Worm (Caenorhabditis elegans) whole organism, L1 larva: ENCODE results near the gene F52C9.5.
A peak's percentile ranks its signal among the peaks of the same experiment; 100 is the strongest.

Experiments used
- C04F5.9 ChIP-seq: sonication (generic microtip); optimal IDR thresholded peaks from 2 replicates; lab custom pipeline; 2016; ENCODE audit warnings: missing genetic modification characterization, missing compliant biosample characterization
- C16A3.4 ChIP-seq: fragments of 150-350 bp; optimal IDR thresholded peaks from 2 replicates; lab custom pipeline; 2014; ENCODE audit warnings: missing biosample characterization, missing genetic modification characterization
- C34B4.2 ChIP-seq: sonication (generic microtip); optimal IDR thresholded peaks from 2 replicates; lab custom pipeline; 2017; ENCODE audit warnings: mild to moderate bottlenecking, missing genetic modification characterization, missing compliant biosample characterization
- F16B12.6 ChIP-seq: fragments of 150-350 bp; optimal IDR thresholded peaks from 2 replicates; lab custom pipeline; 2014; ENCODE audit warnings: missing biosample characterization, missing genetic modification characterization
- aha-1 ChIP-seq: fragments of 150-350 bp; optimal IDR thresholded peaks from 2 replicates; lab custom pipeline; 2014; ENCODE audit warnings: missing biosample characterization, missing genetic modification characterization
- alr-1 ChIP-seq: fragments of 200-800 bp; sonication (Bioruptor generic); optimal IDR thresholded peaks from 2 replicates; lab custom pipeline; 2018; ENCODE audit warnings: borderline replicate concordance, mild to moderate bottlenecking, missing genetic modification characterization, missing compliant biosample characterization
- aly-2 ChIP-seq: fragments of 150-350 bp; optimal IDR thresholded peaks from 2 replicates; lab custom pipeline; 2014; ENCODE audit warnings: missing biosample characterization, missing genetic modification characterization
- ceh-82 ChIP-seq, 3 experiments: fragments of 150-350 bp in 1 of 3; sonication (generic microtip) in 2 of 3; optimal IDR thresholded peaks; 2 replicates each; lab custom pipeline; 2014 to 2017; ENCODE audit warnings: missing biosample characterization in 3 of 3, missing genetic modification characterization in 3 of 3
- ceh-90 ChIP-seq: sonication (generic microtip); optimal IDR thresholded peaks from 2 replicates; lab custom pipeline; 2016; ENCODE audit warnings: missing genetic modification characterization, missing compliant biosample characterization
- dpl-1 ChIP-seq, 3 experiments: fragments of 150-350 bp in 2 of 3; sonication (generic microtip) in 1 of 3; optimal IDR thresholded peaks; 2 replicates each; lab custom pipeline; 2014 to 2017; ENCODE audit warnings: missing biosample characterization in 3 of 3, missing genetic modification characterization in 3 of 3, missing genetic modification reagents in 3 of 3
- efl-3 ChIP-seq: fragments of 200-800 bp; sonication (Bioruptor generic); optimal IDR thresholded peaks from 2 replicates; lab custom pipeline; 2018; ENCODE audit warnings: mild to moderate bottlenecking, missing genetic modification characterization, missing compliant biosample characterization
- egl-13 ChIP-seq: sonication (generic microtip); optimal IDR thresholded peaks from 2 replicates; lab custom pipeline; 2016; ENCODE audit warnings: missing genotype, missing genetic modification reagents, missing genetic modification characterization, missing compliant biosample characterization
- elt-2 ChIP-seq: sonication (generic microtip); optimal IDR thresholded peaks from 2 replicates; lab custom pipeline; 2016; ENCODE audit warnings: missing genetic modification characterization, mild to moderate bottlenecking, inconsistent platforms, missing compliant biosample characterization, missing genetic modification reagents
- ets-5 ChIP-seq: fragments of 200-800 bp; sonication (Bioruptor generic); IDR thresholded peaks from 2 replicates; pipeline ENCODE4 v1.3.6; 2022; ENCODE audit warnings: missing genetic modification characterization, missing compliant biosample characterization
- fkh-10 ChIP-seq: sonication (generic microtip); optimal IDR thresholded peaks from 2 replicates; lab custom pipeline; 2017; ENCODE audit warnings: missing biosample characterization, missing genetic modification reagents, missing genetic modification characterization
- fkh-4 ChIP-seq: sonication (generic microtip); optimal IDR thresholded peaks from 2 replicates; lab custom pipeline; 2016; ENCODE audit warnings: missing compliant biosample characterization, missing genetic modification characterization, borderline replicate concordance
- fkh-8 ChIP-seq: sonication (generic microtip); optimal IDR thresholded peaks from 2 replicates; lab custom pipeline; 2016; ENCODE audit warnings: mild to moderate bottlenecking, missing genetic modification characterization, missing compliant biosample characterization
- fos-1 ChIP-seq: fragments of 150-350 bp; optimal IDR thresholded peaks from 2 replicates; lab custom pipeline; 2014; ENCODE audit warnings: missing biosample characterization, missing genetic modification characterization
- grh-1 ChIP-seq: fragments of 200-800 bp; sonication (Bioruptor generic); IDR thresholded peaks from 2 replicates; pipeline ENCODE4 v1.3.6; 2022; ENCODE audit warnings: missing genetic modification reagents, missing genetic modification characterization, missing compliant biosample characterization
- hpl-2 ChIP-seq: fragments of 150-350 bp; optimal IDR thresholded peaks from 2 replicates; lab custom pipeline; 2014; ENCODE audit warnings: missing biosample characterization, missing genetic modification reagents, missing genetic modification characterization
- irx-1 ChIP-seq: sonication (generic microtip); optimal IDR thresholded peaks from 2 replicates; lab custom pipeline; 2016; ENCODE audit warnings: missing genetic modification characterization, missing compliant biosample characterization
- isw-1 ChIP-seq: fragments of 200-800 bp; sonication (Bioruptor generic); IDR thresholded peaks from 2 replicates; pipeline ENCODE4 v1.3.6; 2022; ENCODE audit warnings: missing genetic modification characterization, missing compliant biosample characterization
- jun-1 ChIP-seq: fragments of 150-350 bp; optimal IDR thresholded peaks from 2 replicates; lab custom pipeline; 2014; ENCODE audit warnings: missing biosample characterization, missing genetic modification reagents, missing genetic modification characterization
- lin-14 ChIP-seq: fragments of 200-800 bp; sonication (Bioruptor generic); optimal IDR thresholded peaks from 2 replicates; lab custom pipeline; 2018; ENCODE audit warnings: mild to moderate bottlenecking, missing genetic modification characterization, moderate library complexity, missing compliant biosample characterization
- lin-15B ChIP-seq: fragments of 150-350 bp; sonication (generic microtip); optimal IDR thresholded peaks from 3 replicates; lab custom pipeline; 2014; ENCODE audit warnings: missing biosample characterization, missing genetic modification characterization
- lsy-2 ChIP-seq, 2 experiments: fragments of 150-350 bp; optimal IDR thresholded peaks; 2 replicates each; lab custom pipeline; 2014; ENCODE audit warnings: missing biosample characterization in 2 of 2, missing genetic modification characterization in 2 of 2
- mab-9 ChIP-seq: fragments of 200-800 bp; sonication (Bioruptor generic); IDR thresholded peaks from 2 replicates; pipeline ENCODE4 v1.3.6; 2022; ENCODE audit warnings: missing genetic modification reagents, missing genetic modification characterization, missing compliant biosample characterization
- mdl-1 ChIP-seq, 2 experiments: fragments of 150-350 bp; optimal IDR thresholded peaks; 2 replicates each; lab custom pipeline; 2014 to 2017; ENCODE audit warnings: missing biosample characterization in 2 of 2, missing genetic modification characterization in 2 of 2, inconsistent platforms in 1 of 2
- mep-1 ChIP-seq: fragments of 150-350 bp; optimal IDR thresholded peaks from 2 replicates; lab custom pipeline; 2014; ENCODE audit warnings: missing biosample characterization, missing genetic modification characterization
- nhr-11 ChIP-seq: fragments of 150-350 bp; optimal IDR thresholded peaks from 2 replicates; lab custom pipeline; 2014; ENCODE audit warnings: missing biosample characterization, missing genetic modification characterization
- nhr-12 ChIP-seq: sonication (generic microtip); optimal IDR thresholded peaks from 2 replicates; lab custom pipeline; 2017; ENCODE audit warnings: missing biosample characterization, missing genetic modification characterization
- nhr-19 ChIP-seq: fragments of 200-800 bp; sonication (Bioruptor generic); conservative IDR thresholded peaks from 2 replicates; pipeline ENCODE4 v1.3.6; 2022; ENCODE audit warnings: missing genetic modification characterization, missing compliant biosample characterization
- nhr-20 ChIP-seq: sonication (generic microtip); optimal IDR thresholded peaks from 2 replicates; lab custom pipeline; 2016; ENCODE audit warnings: mild to moderate bottlenecking, missing genetic modification characterization, missing compliant biosample characterization
- nhr-237 ChIP-seq: fragments of 150-350 bp; optimal IDR thresholded peaks from 2 replicates; lab custom pipeline; 2014; ENCODE audit warnings: missing biosample characterization, missing genetic modification characterization
- nhr-28 ChIP-seq: fragments of 150-350 bp; optimal IDR thresholded peaks from 2 replicates; lab custom pipeline; 2014; ENCODE audit warnings: missing biosample characterization, missing genetic modification characterization
- nhr-47 ChIP-seq: sonication (generic microtip); optimal IDR thresholded peaks from 2 replicates; lab custom pipeline; 2016; ENCODE audit warnings: mild to moderate bottlenecking, missing genetic modification characterization, moderate library complexity, missing compliant biosample characterization
- nhr-85 ChIP-seq: sonication (generic microtip); peaks from one replicate; lab custom pipeline; 2016; ENCODE audit warnings: missing genetic modification characterization, inconsistent platforms, missing compliant biosample characterization
- nhr-90 ChIP-seq: sonication (generic microtip); optimal IDR thresholded peaks from 2 replicates; lab custom pipeline; 2016; ENCODE audit warnings: mild to moderate bottlenecking, missing genetic modification characterization, missing compliant biosample characterization; ENCODE audit not compliant: poor library complexity
- pax-3 ChIP-seq: fragments of 200-800 bp; sonication (Bioruptor generic); optimal IDR thresholded peaks from 2 replicates; lab custom pipeline; 2018; ENCODE audit warnings: mild to moderate bottlenecking, missing genetic modification characterization, moderate library complexity, missing compliant biosample characterization
- pqm-1 ChIP-seq: sonication (generic microtip); optimal IDR thresholded peaks from 3 replicates; lab custom pipeline; 2017; ENCODE audit warnings: missing biosample characterization, missing genetic modification characterization
- rnt-1 ChIP-seq: sonication (generic microtip); optimal IDR thresholded peaks from 2 replicates; lab custom pipeline; 2016; ENCODE audit warnings: mild to moderate bottlenecking, missing genetic modification characterization, moderate library complexity, missing compliant biosample characterization
- skn-1 ChIP-seq: fragments of 150-350 bp; optimal IDR thresholded peaks from 2 replicates; lab custom pipeline; 2014; ENCODE audit warnings: missing biosample characterization, missing genetic modification characterization
- snpc-4 ChIP-seq: fragments of 150-350 bp; optimal IDR thresholded peaks from 2 replicates; lab custom pipeline; 2014; ENCODE audit warnings: missing biosample characterization, missing genetic modification characterization
- snu-23 ChIP-seq: sonication (generic microtip); optimal IDR thresholded peaks from 2 replicates; lab custom pipeline; 2016; ENCODE audit warnings: missing genetic modification characterization, missing compliant biosample characterization
- sox-4 ChIP-seq: sonication (generic microtip); optimal IDR thresholded peaks from 2 replicates; lab custom pipeline; 2016; ENCODE audit warnings: missing genetic modification characterization, missing compliant biosample characterization
- sup-37 ChIP-seq: fragments of 200-800 bp; sonication (Bioruptor generic); optimal IDR thresholded peaks from 2 replicates; lab custom pipeline; 2018; ENCODE audit warnings: mild to moderate bottlenecking, missing genetic modification characterization, missing compliant biosample characterization
- swsn-7 ChIP-seq: sonication (generic microtip); optimal IDR thresholded peaks from 2 replicates; lab custom pipeline; 2016; ENCODE audit warnings: missing genetic modification characterization, missing compliant biosample characterization
- unc-130 ChIP-seq: fragments of 150-350 bp; optimal IDR thresholded peaks from 2 replicates; lab custom pipeline; 2017; ENCODE audit warnings: missing biosample characterization, missing genetic modification characterization, inconsistent platforms
- unc-62 ChIP-seq: fragments of 150-350 bp; optimal IDR thresholded peaks from 2 replicates; lab custom pipeline; 2014; ENCODE audit warnings: missing biosample characterization, missing genetic modification reagents, missing genetic modification characterization
- unc-86 ChIP-seq: sonication (generic microtip); optimal IDR thresholded peaks from 2 replicates; lab custom pipeline; 2016; ENCODE audit warnings: missing genetic modification characterization, missing compliant biosample characterization
- vab-15 ChIP-seq: sonication (generic microtip); optimal IDR thresholded peaks from 2 replicates; lab custom pipeline; 2017; ENCODE audit warnings: missing genotype, mild to moderate bottlenecking, missing genetic modification characterization, missing compliant biosample characterization
- xbp-1 ChIP-seq: sonication (generic microtip); optimal IDR thresholded peaks from 2 replicates; lab custom pipeline; 2016; ENCODE audit warnings: missing genetic modification characterization, missing compliant biosample characterization
- ztf-11 ChIP-seq, 2 experiments: sonication (generic microtip); optimal IDR thresholded peaks; 2 replicates each; lab custom pipeline; 2016 to 2017; ENCODE audit warnings: missing genetic modification characterization in 2 of 2, missing biosample characterization in 1 of 2, missing compliant biosample characterization in 1 of 2
- ztf-4 ChIP-seq: fragments of 150-350 bp; optimal IDR thresholded peaks from 2 replicates; lab custom pipeline; 2014; ENCODE audit warnings: missing biosample characterization, missing genetic modification characterization

Gene F52C9.5

DNA sequence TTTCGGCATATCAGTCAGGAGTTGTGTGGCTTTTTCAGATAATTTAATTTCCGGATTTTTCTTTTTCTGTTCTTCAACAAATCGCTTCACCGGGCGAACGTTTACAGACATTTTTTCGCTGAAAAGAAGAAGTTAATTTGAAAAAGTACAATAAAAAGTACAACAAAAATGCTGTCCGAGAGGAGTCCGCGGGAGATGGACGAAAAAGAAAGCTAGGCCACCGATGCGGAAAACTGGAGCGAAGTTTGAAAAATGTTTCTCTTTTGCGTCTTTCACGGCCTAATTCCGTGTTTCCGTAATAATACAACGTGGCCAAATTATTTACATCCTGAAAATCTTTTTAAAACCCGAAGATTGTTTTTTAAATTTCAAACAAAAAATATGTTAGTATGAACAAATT lies 47.2 kb downstream of the F52C9.5 start, which contains the start of gene thoc-5 (continued):
- peak; percentile 84 for TF ChIP-seq lin-14 (GFP tag; lab: Kevin White, UChicago)
- peak; percentile 100 for TF ChIP-seq rnt-1 (tag; lab: Kevin White, UChicago)
- TF ChIP-seq nhr-28 (tag; lab: Kevin White, UChicago), result no peak
- no peak for TF ChIP-seq ets-5 (GFP tag; lab: Robert Waterston, UW)
- TF ChIP-seq nhr-85 (tag; lab: Kevin White, UChicago), result peak; percentile 93
- TF ChIP-seq unc-62 (GFP tag; lab: Kevin White, UChicago), result no peak
- TF ChIP-seq dpl-1 (GFP tag; optimal IDR thresholded peaks at IDR 0.05; lab: Kevin White, UChicago), result peak; percentile 95 to 98 (median 98)
- TF ChIP-seq nhr-237, result no peak
- peak in 1 of 2 experiments; percentile 54 for TF ChIP-seq mdl-1 (tag; optimal IDR thresholded peaks at IDR 0.05; lab: Kevin White, UChicago)
- peak; percentile 88 for TF ChIP-seq snu-23
- TF ChIP-seq ceh-90 (tag; lab: Kevin White, UChicago), result peak; percentile 97
- TF ChIP-seq elt-2, result peak; percentile 86
- peak; percentile 95 for TF ChIP-seq egl-13 (tag; lab: Kevin White, UChicago)
- TF ChIP-seq sox-4, result peak; percentile 97
- peak; percentile 96 for TF ChIP-seq nhr-47
- peak; percentile 35 for TF ChIP-seq C34B4.2
- peak; percentile 33 for TF ChIP-seq unc-130 (tag; lab: Kevin White, UChicago)
- no peak for TF ChIP-seq fkh-10 (GFP tag; lab: Kevin White, UChicago)
- peak; percentile 75 for TF ChIP-seq lin-15B (tag; lab: Kevin White, UChicago)
- peak; percentile 91 for TF ChIP-seq xbp-1
- peak; percentile 41 for TF ChIP-seq jun-1 (tag; lab: Kevin White, UChicago)
- TF ChIP-seq efl-3 (GFP tag; lab: Kevin White, UChicago), result peak; percentile 80
- peak; percentile 91 for TF ChIP-seq swsn-7 (tag; lab: Kevin White, UChicago)
- peak; percentile 95 for TF ChIP-seq pax-3 (tag; lab: Kevin White, UChicago)
- peak; percentile 28 for TF ChIP-seq aly-2 (tag; lab: Kevin White, UChicago)
- peak; percentile 34 for TF ChIP-seq fos-1
- peak; percentile 58 for TF ChIP-seq ztf-4
- peak; percentile 87 for TF ChIP-seq fkh-8
- no peak for TF ChIP-seq hpl-2 (GFP tag; lab: Kevin White, UChicago)
- peak; percentile 96 for TF ChIP-seq nhr-90 (tag; lab: Kevin White, UChicago)
- TF ChIP-seq nhr-19 (GFP tag; lab: Robert Waterston, UW), result peak; percentile 91
- no peak for TF ChIP-seq pqm-1 (tag; lab: Kevin White, UChicago)
- peak; percentile 73 for TF ChIP-seq C16A3.4
- TF ChIP-seq ceh-82 (tag; optimal IDR thresholded peaks at IDR 0.05; lab: Kevin White, UChicago), result peak; percentile 85 to 89 (median 85)
- peak; percentile 85 for TF ChIP-seq isw-1
- peak; percentile 57 for TF ChIP-seq snpc-4 (tag; lab: Kevin White, UChicago)
- peak; percentile 89 for TF ChIP-seq nhr-20 (tag; lab: Kevin White, UChicago)
- TF ChIP-seq C04F5.9 (tag; lab: Kevin White, UChicago), result peak; percentile 92
- peak; percentile 58 for TF ChIP-seq F16B12.6 (tag; lab: Kevin White, UChicago)
- peak; percentile 82 for TF ChIP-seq mep-1 (tag; lab: Kevin White, UChicago)
- peak; percentile 86 for TF ChIP-seq grh-1 (GFP tag; lab: Robert Waterston, UW)
- peak; percentile 96 for TF ChIP-seq irx-1
- TF ChIP-seq mab-9 (GFP tag; lab: Robert Waterston, UW), result peak; percentile 94
- peak; percentile 99 for TF ChIP-seq fkh-4
- peak; percentile 16 to 99 for TF ChIP-seq ztf-11 (tag; optimal IDR thresholded peaks at IDR 0.05; lab: Kevin White, UChicago)
- peak; percentile 75 for TF ChIP-seq sup-37 (GFP tag; lab: Kevin White, UChicago)
- TF ChIP-seq aha-1 (tag; lab: Kevin White, UChicago), result peak; percentile 44
- TF ChIP-seq nhr-12, result no peak
- TF ChIP-seq vab-15 (tag; lab: Kevin White, UChicago), result peak; percentile 52
- peak; percentile 49 for TF ChIP-seq nhr-11 (tag; lab: Kevin White, UChicago)
- no peak for TF ChIP-seq alr-1 (tag; lab: Kevin White, UChicago)
- TF ChIP-seq unc-86 (tag; lab: Kevin White, UChicago), result peak; percentile 86
- peak; percentile 69 for TF ChIP-seq skn-1
- peak; percentile 87 to 90 for TF ChIP-seq lsy-2 (tag; optimal IDR thresholded peaks at IDR 0.05; lab: Kevin White, UChicago)
